Worm (Caenorhabditis elegans) whole organism, mixed stage, embryonic: ENCODE data around the gene rips-1.

ENCODE experiments used
- M03D4.4 ChIP-seq: sonication (generic microtip); optimal IDR thresholded peaks from 2 replicates; lab custom pipeline; 2017; ENCODE audit warnings: mild to moderate bottlenecking, missing genetic modification characterization, missing compliant biosample characterization
- bed-3 ChIP-seq: fragments of 200-800 bp; sonication (Bioruptor generic); optimal IDR thresholded peaks from 3 replicates; lab custom pipeline; 2018; ENCODE audit warnings: mild to moderate bottlenecking, missing genetic modification characterization, moderate library complexity, missing compliant biosample characterization
- blmp-1 ChIP-seq: fragments of 150-350 bp; optimal IDR thresholded peaks from 2 replicates; lab custom pipeline; 2014; ENCODE audit warnings: missing biosample characterization, missing genetic modification characterization
- ceh-39 ChIP-seq: fragments of 150-350 bp; optimal IDR thresholded peaks from 2 replicates; lab custom pipeline; 2014; ENCODE audit warnings: missing biosample characterization, missing genetic modification characterization
- ceh-83 ChIP-seq: fragments of 200-800 bp; sonication (Bioruptor generic); optimal IDR thresholded peaks from 2 replicates; lab custom pipeline; 2018; ENCODE audit warnings: mild to moderate bottlenecking, missing genetic modification characterization, missing compliant biosample characterization
- ces-1 ChIP-seq: fragments of 150-350 bp; optimal IDR thresholded peaks from 2 replicates; lab custom pipeline; 2014; ENCODE audit warnings: missing biosample characterization, missing genetic modification reagents, missing genetic modification characterization
- drap-1 ChIP-seq: fragments of 200-800 bp; sonication (Bioruptor generic); optimal IDR thresholded peaks from 3 replicates; lab custom pipeline; 2018; ENCODE audit warnings: mild to moderate bottlenecking, missing genetic modification characterization, missing compliant biosample characterization
- elt-1 ChIP-seq: sonication (generic microtip); optimal IDR thresholded peaks from 2 replicates; lab custom pipeline; 2017; ENCODE audit warnings: missing genetic modification characterization, mild to moderate bottlenecking, missing compliant biosample characterization, antibody characterized with exemption, moderate library complexity, borderline replicate concordance; ENCODE audit not compliant: insufficient read depth
- flh-1 ChIP-seq: fragments of 200-800 bp; sonication (Bioruptor generic); optimal IDR thresholded peaks from 2 replicates; lab custom pipeline; 2018; ENCODE audit warnings: mild to moderate bottlenecking, missing genetic modification characterization, moderate library complexity, missing compliant biosample characterization
- ham-2 ChIP-seq: fragments of 200-800 bp; sonication (Bioruptor generic); optimal IDR thresholded peaks from 2 replicates; lab custom pipeline; 2018; ENCODE audit warnings: mild to moderate bottlenecking, missing genetic modification characterization, missing compliant biosample characterization
- hlh-1 ChIP-seq: fragments of 150-350 bp; optimal IDR thresholded peaks from 2 replicates; lab custom pipeline; 2014; ENCODE audit warnings: missing biosample characterization, missing genetic modification reagents, missing genetic modification characterization
- lin-13 ChIP-seq: fragments of 150-350 bp; optimal IDR thresholded peaks from 2 replicates; lab custom pipeline; 2014; ENCODE audit warnings: missing biosample characterization, missing genetic modification characterization
- lin-32 ChIP-seq: fragments of 200-800 bp; sonication (Bioruptor generic); optimal IDR thresholded peaks from 2 replicates; lab custom pipeline; 2018; ENCODE audit warnings: mild to moderate bottlenecking, missing genetic modification characterization, missing compliant biosample characterization
- lsy-2 ChIP-seq: fragments of 150-350 bp; optimal IDR thresholded peaks from 2 replicates; lab custom pipeline; 2014; ENCODE audit warnings: missing biosample characterization, missing genetic modification characterization
- mep-1 ChIP-seq: fragments of 150-350 bp; optimal IDR thresholded peaks from 2 replicates; lab custom pipeline; 2017; ENCODE audit warnings: missing biosample characterization, missing genetic modification reagents, missing genetic modification characterization, inconsistent platforms
- mls-2 ChIP-seq: sonication (generic microtip); optimal IDR thresholded peaks from 2 replicates; lab custom pipeline; 2016; ENCODE audit warnings: mild to moderate bottlenecking, missing genetic modification characterization, moderate library complexity, missing compliant biosample characterization
- nhr-237 ChIP-seq: fragments of 150-350 bp; optimal IDR thresholded peaks from 2 replicates; lab custom pipeline; 2014; ENCODE audit warnings: missing biosample characterization, missing genetic modification characterization
- nhr-76 ChIP-seq: sonication (generic microtip); optimal IDR thresholded peaks from 2 replicates; lab custom pipeline; 2017; ENCODE audit warnings: missing biosample characterization, missing genetic modification characterization
- pha-4 ChIP-seq: fragments of 150-350 bp; optimal IDR thresholded peaks from 2 replicates; lab custom pipeline; 2018; ENCODE audit warnings: missing biosample characterization, missing genetic modification reagents, missing genetic modification characterization
- sem-2 ChIP-seq: fragments of 200-800 bp; sonication (Bioruptor generic); optimal IDR thresholded peaks from 2 replicates; lab custom pipeline; 2018; ENCODE audit warnings: mild to moderate bottlenecking, missing genetic modification characterization, missing compliant biosample characterization
- snpc-4 ChIP-seq: fragments of 150-350 bp; optimal IDR thresholded peaks from 2 replicates; lab custom pipeline; 2014; ENCODE audit warnings: missing biosample characterization, missing genetic modification characterization
- sptf-1 ChIP-seq: sonication (generic microtip); optimal IDR thresholded peaks from 2 replicates; lab custom pipeline; 2017; ENCODE audit warnings: mild to moderate bottlenecking, missing genetic modification characterization, moderate library complexity, missing compliant biosample characterization
- unc-120 ChIP-seq: sonication (generic microtip); optimal IDR thresholded peaks from 2 replicates; lab custom pipeline; 2017; ENCODE audit warnings: missing genetic modification characterization, missing compliant biosample characterization; ENCODE audit not compliant: poor library complexity, severe bottlenecking
- unc-39 ChIP-seq: fragments of 150-350 bp; optimal IDR thresholded peaks from 2 replicates; lab custom pipeline; 2014; ENCODE audit warnings: missing biosample characterization, missing genetic modification characterization
- unc-62 ChIP-seq: fragments of 150-350 bp; optimal IDR thresholded peaks from 2 replicates; lab custom pipeline; 2014; ENCODE audit warnings: missing biosample characterization, missing genetic modification reagents, missing genetic modification characterization
- zip-8 ChIP-seq: fragments of 150-350 bp; optimal IDR thresholded peaks from 2 replicates; lab custom pipeline; 2014; ENCODE audit warnings: missing biosample characterization, missing genetic modification characterization
- ztf-11 ChIP-seq: fragments of 150-350 bp; optimal IDR thresholded peaks from 2 replicates; lab custom pipeline; 2014; ENCODE audit warnings: missing biosample characterization, missing genetic modification characterization

rips-1 gene

ce11 chrV:3743172-3743626, 28.6 kb upstream of the rips-1 start, which contains the start of gene mtm-9:
mtm-9 (plus strand) TSS chrV:3743576.
- TF ChIP-seq ces-1 (GFP tag; lab: Kevin White, UChicago) = peak; percentile 81
- peak; percentile 3 for TF ChIP-seq lsy-2 (tag; lab: Kevin White, UChicago)
- TF ChIP-seq bed-3 (GFP tag; lab: Kevin White, UChicago) = no peak
- peak; percentile 46 for TF ChIP-seq ceh-39 (tag; lab: Kevin White, UChicago)
- TF ChIP-seq mep-1 = peak; percentile 8
- TF ChIP-seq, all 35 proteins: peak for 4

- TF ChIP-seq nhr-237 (tag; lab: Kevin White, UChicago) (no peak), ham-2 (GFP tag; lab: Kevin White, UChicago) (no peak), ceh-83 (no peak), elt-1 (tag; lab: Kevin White, UChicago) (no peak), mep-1 (no peak), hlh-1 (tag; lab: Kevin White, UChicago) (no peak), sptf-1 (no peak), ces-1 (GFP tag; lab: Kevin White, UChicago) (no peak), blmp-1 (tag; lab: Kevin White, UChicago) (no peak), unc-120 (tag; lab: Kevin White, UChicago) (no peak), snpc-4 (tag; lab: Kevin White, UChicago) (no peak), mls-2 (tag; lab: Kevin White, UChicago) (no peak), unc-62 (GFP tag; lab: Kevin White, UChicago) (no peak), lin-13 (tag; lab: Kevin White, UChicago) (no peak)
- TF ChIP-seq, all 35 proteins: peak for 0
Observed at ce11 chrV:3750328-3750727, 21.5 kb upstream of the rips-1 start.

ce11 chrV:3756887-3757286, 14.9 kb upstream of the rips-1 start, which contains the start of gene gid-7:
gid-7 (minus strand) TSS chrV:3757074.
- TF ChIP-seq ces-1 (GFP tag; lab: Kevin White, UChicago) (peak; percentile 72), blmp-1 (tag; lab: Kevin White, UChicago) (no peak)
- TF ChIP-seq, all 35 proteins: peak for 1

- peak; percentile 11 for TF ChIP-seq lin-13 (tag; lab: Kevin White, UChicago)
- no peak for TF ChIP-seq unc-39 (tag; lab: Kevin White, UChicago)
- TF ChIP-seq unc-62 (GFP tag; lab: Kevin White, UChicago) = no peak
- no peak for TF ChIP-seq snpc-4 (tag; lab: Kevin White, UChicago)
- TF ChIP-seq bed-3 (GFP tag; lab: Kevin White, UChicago) = no peak
- TF ChIP-seq ztf-11 (tag; lab: Kevin White, UChicago) = no peak
- no peak for TF ChIP-seq sem-2 (GFP tag; lab: Kevin White, UChicago)
- no peak for TF ChIP-seq ces-1 (GFP tag; lab: Kevin White, UChicago)
- no peak for TF ChIP-seq elt-1 (tag; lab: Kevin White, UChicago)
- peak; percentile 11 for TF ChIP-seq pha-4 (tag; lab: Kevin White, UChicago)
- TF ChIP-seq mep-1 = peak; percentile 71
- peak; percentile 35 for TF ChIP-seq ceh-39 (tag; lab: Kevin White, UChicago)
- TF ChIP-seq lsy-2 (tag; lab: Kevin White, UChicago) = peak; percentile 40
- peak; percentile 66 for TF ChIP-seq nhr-237 (tag; lab: Kevin White, UChicago)
- no peak for TF ChIP-seq drap-1 (GFP tag; lab: Kevin White, UChicago)
Observed at ce11 chrV:3759419-3759915, 12.4 kb upstream of the rips-1 start, which contains the start of gene chk-1. chk-1 (minus strand) TSS chrV:3759469.

ce11 chrV:3760839-3761238, 11.0 kb upstream of the rips-1 start, which contains the start of gene oac-55:
oac-55 (plus strand) TSS chrV:3761139.
- TF ChIP-seq sptf-1 (no peak), drap-1 (GFP tag; lab: Kevin White, UChicago) (no peak), pha-4 (tag; lab: Kevin White, UChicago) (no peak), ceh-39 (tag; lab: Kevin White, UChicago) (no peak), lin-13 (tag; lab: Kevin White, UChicago) (no peak)
- TF ChIP-seq, all 35 proteins: peak for 0

- TF ChIP-seq zip-8 (tag; lab: Kevin White, UChicago) (peak; percentile 14), M03D4.4 (tag; lab: Kevin White, UChicago) (no peak)
Observed at ce11 chrV:3761829-3762228, 10.0 kb upstream of the rips-1 start.

ce11 chrV:3766904-3767303, 4.9 kb upstream of the rips-1 start, which contains the start of gene Y39H10A.1:
Y39H10A.1 (plus strand) TSS chrV:3767204.
- no peak for TF ChIP-seq ztf-11 (tag; lab: Kevin White, UChicago)
- TF ChIP-seq hlh-1 (tag; lab: Kevin White, UChicago) = no peak
- no peak for TF ChIP-seq elt-1 (tag; lab: Kevin White, UChicago)
- TF ChIP-seq nhr-76 (tag; lab: Kevin White, UChicago) = no peak
- TF ChIP-seq flh-1 (GFP tag; lab: Kevin White, UChicago) = no peak
- no peak for TF ChIP-seq ham-2 (GFP tag; lab: Kevin White, UChicago)
- no peak for TF ChIP-seq sem-2 (GFP tag; lab: Kevin White, UChicago)
- TF ChIP-seq lsy-2 (tag; lab: Kevin White, UChicago) = no peak
- no peak for TF ChIP-seq lin-32
- TF ChIP-seq ceh-83 = no peak
- no peak for TF ChIP-seq mep-1
